Worm (Caenorhabditis elegans): Measurements from ENCODE around the gene Y42G9A.1.
A peak's percentile ranks its signal among the peaks of the same experiment; 100 is the strongest.

The Y42G9A.1 gene

DNA sequence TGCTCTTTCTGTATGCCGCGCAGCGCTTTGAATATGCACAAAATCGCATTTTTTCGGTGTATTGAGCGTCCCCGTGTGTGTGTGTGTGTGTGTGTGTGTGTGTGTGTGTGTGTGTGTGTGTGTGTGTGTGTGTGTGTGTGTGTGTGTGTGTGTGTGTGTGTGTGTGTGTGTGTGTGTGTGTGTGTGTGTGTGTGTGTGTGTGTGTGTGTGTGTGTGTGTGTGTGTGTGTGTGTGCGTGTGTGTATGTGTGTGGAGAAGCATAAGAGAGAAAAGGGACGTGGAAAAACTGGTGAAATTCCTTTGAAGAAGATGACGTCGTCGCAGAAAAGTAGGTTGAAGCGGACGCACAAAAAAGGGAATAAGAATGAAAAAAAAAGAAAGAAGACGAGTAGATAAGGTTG, 16.4 kb upstream of the Y42G9A.1 start (continued):
- peak; percentile 26; the same call in 1 of the 2 replicates for TF ChIP-seq nhr-42 (GFP tag; IDR thresholded peaks at IDR 0.05)
- peak; percentile 2 to 4 for TF ChIP-seq lsy-2 (tag; optimal IDR thresholded peaks at IDR 0.05)
- TF ChIP-seq rbr-2 (tag; optimal IDR thresholded peaks at IDR 0.05), result peak; percentile 90
- TF ChIP-seq ctbp-1 (GFP tag; IDR thresholded peaks at IDR 0.05), result peak; percentile 86; the same call in 1 of the 2 replicates
- TF ChIP-seq dmd-9 (GFP tag; IDR thresholded peaks at IDR 0.05), result peak; percentile 29; the same call in 1 of the 2 replicates
- TF ChIP-seq F37D6.2 (tag; optimal IDR thresholded peaks at IDR 0.05), result peak; percentile 78
- TF ChIP-seq gei-8 (GFP tag; optimal IDR thresholded peaks at IDR 0.05), result peak; percentile 54

DNA sequence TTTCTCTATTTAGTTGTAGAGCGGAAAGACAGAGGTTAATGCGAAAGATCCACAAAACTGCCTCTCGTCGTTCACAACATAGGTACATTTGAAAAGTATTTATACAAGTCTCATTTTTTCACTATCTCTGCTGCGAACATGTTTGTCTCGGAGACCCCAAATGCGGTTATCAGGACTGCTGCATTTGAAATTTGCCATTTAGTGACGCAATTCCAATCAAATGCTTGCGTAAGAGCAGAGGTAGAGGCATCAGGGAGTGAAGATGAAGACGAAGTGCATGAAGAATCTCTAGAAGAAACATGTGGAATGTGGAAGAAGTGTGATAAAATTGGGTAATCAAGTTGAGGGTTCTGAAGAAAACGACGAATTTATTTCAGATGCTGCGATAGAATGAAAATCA, 15.7 kb upstream of the Y42G9A.1 start:
- TF ChIP-seq daf-12 (tag; optimal IDR thresholded peaks at IDR 0.05) (no peak), pqm-1 (tag; optimal IDR thresholded peaks at IDR 0.05) (peak; percentile 28), unc-62 (GFP tag; optimal IDR thresholded peaks at IDR 0.05 in 1 of 2) (peak in 1 of 2 experiments; percentile 73), unc-62 (tag; optimal IDR thresholded peaks at IDR 0.05) (no peak), nhr-28 (tag; optimal IDR thresholded peaks at IDR 0.05) (peak; percentile 27)

DNA sequence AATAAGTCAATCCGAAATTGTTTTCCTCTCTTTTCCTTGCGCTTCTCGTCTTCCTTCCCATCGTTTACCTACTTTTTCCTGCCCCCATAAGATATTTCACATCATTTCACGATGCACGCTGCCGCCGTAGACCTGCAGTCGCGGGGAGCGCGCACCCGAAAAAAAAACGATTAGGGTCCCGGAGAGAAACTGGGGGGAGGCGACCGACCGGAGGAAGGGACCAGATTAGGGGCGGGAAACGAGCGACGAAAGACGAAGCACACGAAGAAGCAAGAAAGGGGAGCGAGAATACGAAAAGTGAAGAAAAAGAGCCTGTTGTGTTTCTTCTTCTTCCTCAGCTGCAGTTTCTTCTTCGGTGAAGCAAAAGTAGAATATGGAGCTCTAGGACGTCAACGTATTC, 14.6 kb upstream of the Y42G9A.1 start:
- no peak for TF ChIP-seq ztf-11 (tag; optimal IDR thresholded peaks at IDR 0.05)
- TF ChIP-seq dmd-8 (GFP tag; IDR thresholded peaks at IDR 0.05), result 0 out of 2 replicates have a peak, but pooled peaks have one; percentile 7
- no peak for TF ChIP-seq hlh-30 (tag; optimal IDR thresholded peaks at IDR 0.05; ENCODE audit: insufficient read depth)
- TF ChIP-seq mep-1 (tag; optimal IDR thresholded peaks at IDR 0.05), result peak; percentile 69
- TF ChIP-seq Y5F2A.4 (GFP tag; optimal IDR thresholded peaks at IDR 0.05), result no peak
- TF ChIP-seq F44E2.7 (GFP tag; IDR thresholded peaks at IDR 0.05), result no peak
- no peak for TF ChIP-seq D1046.2 (GFP tag; IDR thresholded peaks at IDR 0.05)
- no peak for TF ChIP-seq nhr-42 (GFP tag; IDR thresholded peaks at IDR 0.05)
- TF ChIP-seq egl-43 (GFP tag; IDR thresholded peaks at IDR 0.05), result peak; percentile 29; the same call in 1 of the 2 replicates
- peak in 1 of 2 experiments; percentile 18 for TF ChIP-seq mdl-1 (tag; optimal IDR thresholded peaks at IDR 0.05)
- no peak for TF ChIP-seq daf-8 (GFP tag; IDR thresholded peaks at IDR 0.05)
- no peak for TF ChIP-seq spr-3 (GFP tag; optimal IDR thresholded peaks at IDR 0.05)
- TF ChIP-seq dmd-6 (GFP tag; IDR thresholded peaks at IDR 0.05), result no peak
- no peak for TF ChIP-seq snpc-4 (tag; optimal IDR thresholded peaks at IDR 0.05)
- no peak for TF ChIP-seq nhr-77 (tag; optimal IDR thresholded peaks at IDR 0.05)
- no peak for TF ChIP-seq php-3 (GFP tag; IDR thresholded peaks at IDR 0.05)
- TF ChIP-seq ama-1 (optimal IDR thresholded peaks at IDR 0.05), result no peak
- no peak for TF ChIP-seq lin-39 (tag; optimal IDR thresholded peaks at IDR 0.05)
- no peak for TF ChIP-seq fkh-10 (GFP tag; optimal IDR thresholded peaks at IDR 0.05)
- TF ChIP-seq nhr-25 (tag; optimal IDR thresholded peaks at IDR 0.05; ENCODE audit: borderline replicate concordance, insufficient read depth), result no peak
- TF ChIP-seq nhr-11 (tag; optimal IDR thresholded peaks at IDR 0.05), result no peak
- no peak for TF ChIP-seq nhr-76 (tag; optimal IDR thresholded peaks at IDR 0.05)
- TF ChIP-seq nhr-41 (GFP tag; IDR thresholded peaks at IDR 0.05), result no peak
- TF ChIP-seq egl-27 (tag; optimal IDR thresholded peaks at IDR 0.05), result no peak
- peak; percentile 18 for TF ChIP-seq rbr-2 (tag; optimal IDR thresholded peaks at IDR 0.05)
- no peak for TF ChIP-seq ceh-28 (tag; optimal IDR thresholded peaks at IDR 0.05)
- TF ChIP-seq nhr-102 (tag; optimal IDR thresholded peaks at IDR 0.05), result no peak
- TF ChIP-seq unc-39 (tag; optimal IDR thresholded peaks at IDR 0.05), result no peak
- no peak for TF ChIP-seq ztf-7 (tag; optimal IDR thresholded peaks at IDR 0.05)
- no peak for TF ChIP-seq lin-15B (tag; optimal IDR thresholded peaks at IDR 0.05)
- no peak for TF ChIP-seq aly-2 (tag; optimal IDR thresholded peaks at IDR 0.05)
- peak; percentile 5 for TF ChIP-seq ces-1 (GFP tag; optimal IDR thresholded peaks at IDR 0.05)
- no peak for TF ChIP-seq madf-5 (GFP tag; IDR thresholded peaks at IDR 0.05)
- TF ChIP-seq skn-1 (tag; optimal IDR thresholded peaks at IDR 0.05), result no peak
- TF ChIP-seq jun-1 (tag; optimal IDR thresholded peaks at IDR 0.05), result no peak
- TF ChIP-seq ZK337.2 (GFP tag; IDR thresholded peaks at IDR 0.05), result no peak
- TF ChIP-seq ceh-32 (tag; optimal IDR thresholded peaks at IDR 0.05; ENCODE audit: poor library complexity), result no peak
- no peak for TF ChIP-seq ceh-20 (GFP tag; IDR thresholded peaks at IDR 0.05)
- no peak for TF ChIP-seq mxl-3 (GFP tag; optimal IDR thresholded peaks at IDR 0.05)
- TF ChIP-seq set-16 (GFP tag; IDR thresholded peaks at IDR 0.05), result peak; percentile 89

All from whole organism, L4 larva.